Worm (Caenorhabditis elegans): ENCODE measurements around the gene H38K22.9.

ce11 chrIII:4294153-4294862 lies 29.7 kb upstream of the H38K22.9 start, which contains the start of the genes nth-1 and R10E4.7:
- no peak for TF ChIP-seq nhr-237 (tag; optimal IDR thresholded peaks at IDR 0.05)
- TF ChIP-seq elt-1 (tag; optimal IDR thresholded peaks at IDR 0.05; ENCODE audit: borderline replicate concordance, insufficient read depth): no peak
- TF ChIP-seq lsy-2 (tag; optimal IDR thresholded peaks at IDR 0.05): no peak
- no peak for TF ChIP-seq ceh-39 (tag; optimal IDR thresholded peaks at IDR 0.05)
